Fruit fly (Drosophila melanogaster): ENCODE measurements around the gene CG5521.

CG5521 gene

dm6 chr3R:26954020-26954672, 12.6 kb upstream of the CG5521 start (continued):
- TF ChIP-seq Eip78C (GFP tag), result peak; percentile 95
- peak; percentile 90 for TF ChIP-seq CG32006 (GFP tag; optimal IDR thresholded peaks at IDR 0.05)
- peak; percentile 75 for TF ChIP-seq Met (GFP tag; optimal IDR thresholded peaks at IDR 0.05)
- peak; percentile 96 for TF ChIP-seq CG8632 (GFP tag; optimal IDR thresholded peaks at IDR 0.05)
- peak; percentile 58 for TF ChIP-seq fd85E (GFP tag; optimal IDR thresholded peaks at IDR 0.05)
- TF ChIP-seq CG7368 (GFP tag; optimal IDR thresholded peaks at IDR 0.05), result peak; percentile 91
- peak; percentile 68 to 89 for TF ChIP-seq salr (GFP tag; optimal IDR thresholded peaks at IDR 0.05)
- TF ChIP-seq lz (GFP tag; optimal IDR thresholded peaks at IDR 0.05), result peak; percentile 55
- TF ChIP-seq Sox102F (GFP tag; optimal IDR thresholded peaks at IDR 0.05), result peak; percentile 91
- peak; percentile 95 for TF ChIP-seq dsx (GFP tag; optimal IDR thresholded peaks at IDR 0.05; ENCODE audit: poor library complexity, severe bottlenecking)
- peak; percentile 95 for TF ChIP-seq CG3032 (tag; optimal IDR thresholded peaks at IDR 0.05)
- peak; percentile 78 for TF ChIP-seq CG11762 (GFP tag; optimal IDR thresholded peaks at IDR 0.05; ENCODE audit: insufficient read depth)
- peak; percentile 91 for TF ChIP-seq svp (GFP tag)
- peak; percentile 63 for TF ChIP-seq CG31627 (GFP tag; optimal IDR thresholded peaks at IDR 0.05)
- TF ChIP-seq Ets96B (tag; optimal IDR thresholded peaks at IDR 0.05), result peak; percentile 97
- TF ChIP-seq Sox14 (GFP tag; optimal IDR thresholded peaks at IDR 0.05), result peak; percentile 72
- peak; percentile 82 for TF ChIP-seq Sox15 (GFP tag; optimal IDR thresholded peaks at IDR 0.05)
- peak; percentile 93 for TF ChIP-seq CG10669 (GFP tag; optimal IDR thresholded peaks at IDR 0.05)
- TF ChIP-seq CG6276 (GFP tag; optimal IDR thresholded peaks at IDR 0.05), result peak; percentile 92

- TF ChIP-seq ss (GFP tag; optimal IDR thresholded peaks at IDR 0.05) (no peak), CG1621 (tag; optimal IDR thresholded peaks at IDR 0.05) (no peak), svp (GFP tag) (peak; percentile 55)
Observed at dm6 chr3R:26955527-26955926, 11.2 kb upstream of the CG5521 start.

- no peak for TF ChIP-seq CG1621 (tag; optimal IDR thresholded peaks at IDR 0.05)
- peak; percentile 21 for TF ChIP-seq Eip78C (GFP tag)
- no peak for TF ChIP-seq esn (GFP tag; optimal IDR thresholded peaks at IDR 0.05)
- TF ChIP-seq svp (GFP tag), result peak; percentile 10
- TF ChIP-seq CG6163 (GFP tag; IDR thresholded peaks at IDR 0.05), result no peak
- TF ChIP-seq Ets96B (tag; optimal IDR thresholded peaks at IDR 0.05), result no peak
- TF ChIP-seq CG10669 (GFP tag; optimal IDR thresholded peaks at IDR 0.05), result no peak
- no peak for TF ChIP-seq Hr4 (GFP tag; optimal IDR thresholded peaks at IDR 0.05)
Observed at dm6 chr3R:26956376-26957062, 10.2 kb upstream of the CG5521 start.

dm6 chr3R:26957132-26957531, 9.6 kb upstream of the CG5521 start:
- TF ChIP-seq svp (GFP tag) (peak; percentile 77), dsx (GFP tag; optimal IDR thresholded peaks at IDR 0.05; ENCODE audit: poor library complexity, severe bottlenecking) (no peak), fd59A (GFP tag; optimal IDR thresholded peaks at IDR 0.05) (no peak), CG7368 (GFP tag; optimal IDR thresholded peaks at IDR 0.05) (no peak), CG32006 (GFP tag; optimal IDR thresholded peaks at IDR 0.05) (no peak), CG10669 (GFP tag; optimal IDR thresholded peaks at IDR 0.05) (no peak)

DNA sequence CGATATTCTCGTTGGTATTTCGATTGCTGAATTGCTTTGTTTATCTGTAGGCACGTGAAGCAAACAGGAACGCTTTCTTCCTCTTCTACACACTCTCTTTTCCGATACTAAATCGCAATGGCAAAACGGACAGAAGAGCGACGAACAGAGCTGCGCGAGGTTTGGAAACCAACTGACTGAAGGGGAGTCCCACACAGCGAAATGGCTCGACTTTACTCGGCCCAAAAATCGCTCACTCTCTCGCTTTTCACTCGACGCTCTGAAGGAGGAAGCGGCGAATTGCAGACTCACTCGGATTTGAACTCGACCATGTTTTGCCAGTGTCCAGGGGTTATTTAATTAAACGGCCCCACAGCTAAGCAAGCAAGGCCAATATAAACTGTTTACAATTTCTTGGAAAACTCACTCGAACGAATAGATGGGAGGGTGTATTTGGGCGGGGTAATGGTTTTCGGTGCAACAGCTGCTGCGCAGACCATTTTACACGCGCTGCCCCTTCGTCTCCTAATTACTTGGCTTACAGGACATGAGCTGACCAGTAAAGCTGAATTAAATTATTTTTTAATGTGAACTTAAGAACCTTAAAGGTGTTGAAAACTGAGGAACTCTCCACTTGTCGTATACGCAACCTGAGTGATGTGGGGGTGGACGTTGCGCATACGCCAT, 8.3 kb upstream of the CG5521 start, which contains the start of gene CG6330:
CG6330 (minus strand) TSS at position 178 of the 666 bp plus-strand sequence.
- TF ChIP-seq fd85E (GFP tag; optimal IDR thresholded peaks at IDR 0.05) (no peak), CG8119 (GFP tag; IDR thresholded peaks at IDR 0.05) (no peak), OdsH (GFP tag; optimal IDR thresholded peaks at IDR 0.05) (no peak), eg (GFP tag; IDR thresholded peaks at IDR 0.05) (no peak), CG9139 (GFP tag; optimal IDR thresholded peaks at IDR 0.05) (no peak), CG11902 (GFP tag; optimal IDR thresholded peaks at IDR 0.05) (no peak)
